Worm (Caenorhabditis elegans) whole organism, mixed stage, embryonic: ENCODE measurements around the gene F42G4.5.
A peak's percentile ranks its signal among the peaks of the same experiment; 100 is the strongest.

Experiments used
- M03D4.4 ChIP-seq: sonication (generic microtip); optimal IDR thresholded peaks from 2 replicates; lab custom pipeline; 2017; ENCODE audit warnings: mild to moderate bottlenecking, missing genetic modification characterization, missing compliant biosample characterization
- blmp-1 ChIP-seq: fragments of 150-350 bp; optimal IDR thresholded peaks from 2 replicates; lab custom pipeline; 2014; ENCODE audit warnings: missing biosample characterization, missing genetic modification characterization
- ceh-39 ChIP-seq: fragments of 150-350 bp; optimal IDR thresholded peaks from 2 replicates; lab custom pipeline; 2014; ENCODE audit warnings: missing biosample characterization, missing genetic modification characterization
- ceh-83 ChIP-seq: fragments of 200-800 bp; sonication (Bioruptor generic); optimal IDR thresholded peaks from 2 replicates; lab custom pipeline; 2018; ENCODE audit warnings: mild to moderate bottlenecking, missing genetic modification characterization, missing compliant biosample characterization
- ces-1 ChIP-seq: fragments of 150-350 bp; optimal IDR thresholded peaks from 2 replicates; lab custom pipeline; 2014; ENCODE audit warnings: missing biosample characterization, missing genetic modification reagents, missing genetic modification characterization
- drap-1 ChIP-seq: fragments of 200-800 bp; sonication (Bioruptor generic); optimal IDR thresholded peaks from 3 replicates; lab custom pipeline; 2018; ENCODE audit warnings: mild to moderate bottlenecking, missing genetic modification characterization, missing compliant biosample characterization
- elt-1 ChIP-seq: sonication (generic microtip); optimal IDR thresholded peaks from 2 replicates; lab custom pipeline; 2017; ENCODE audit warnings: missing genetic modification characterization, mild to moderate bottlenecking, missing compliant biosample characterization, antibody characterized with exemption, moderate library complexity, borderline replicate concordance; ENCODE audit not compliant: insufficient read depth
- elt-3 ChIP-seq: fragments of 150-350 bp; optimal IDR thresholded peaks from 2 replicates; lab custom pipeline; 2014; ENCODE audit warnings: missing biosample characterization, missing genetic modification characterization
- flh-1 ChIP-seq: fragments of 200-800 bp; sonication (Bioruptor generic); optimal IDR thresholded peaks from 2 replicates; lab custom pipeline; 2018; ENCODE audit warnings: mild to moderate bottlenecking, missing genetic modification characterization, moderate library complexity, missing compliant biosample characterization
- ham-2 ChIP-seq: fragments of 200-800 bp; sonication (Bioruptor generic); optimal IDR thresholded peaks from 2 replicates; lab custom pipeline; 2018; ENCODE audit warnings: mild to moderate bottlenecking, missing genetic modification characterization, missing compliant biosample characterization
- hlh-1 ChIP-seq: fragments of 150-350 bp; optimal IDR thresholded peaks from 2 replicates; lab custom pipeline; 2014; ENCODE audit warnings: missing biosample characterization, missing genetic modification reagents, missing genetic modification characterization
- lin-13 ChIP-seq: fragments of 150-350 bp; optimal IDR thresholded peaks from 2 replicates; lab custom pipeline; 2014; ENCODE audit warnings: missing biosample characterization, missing genetic modification characterization
- lin-32 ChIP-seq: fragments of 200-800 bp; sonication (Bioruptor generic); optimal IDR thresholded peaks from 2 replicates; lab custom pipeline; 2018; ENCODE audit warnings: mild to moderate bottlenecking, missing genetic modification characterization, missing compliant biosample characterization
- lsy-2 ChIP-seq: fragments of 150-350 bp; optimal IDR thresholded peaks from 2 replicates; lab custom pipeline; 2014; ENCODE audit warnings: missing biosample characterization, missing genetic modification characterization
- mab-5 ChIP-seq: fragments of 150-350 bp; optimal IDR thresholded peaks from 2 replicates; lab custom pipeline; 2014; ENCODE audit warnings: missing biosample characterization, missing genetic modification characterization
- mep-1 ChIP-seq: fragments of 150-350 bp; optimal IDR thresholded peaks from 2 replicates; lab custom pipeline; 2017; ENCODE audit warnings: missing biosample characterization, missing genetic modification reagents, missing genetic modification characterization, inconsistent platforms
- mls-2 ChIP-seq: sonication (generic microtip); optimal IDR thresholded peaks from 2 replicates; lab custom pipeline; 2016; ENCODE audit warnings: mild to moderate bottlenecking, missing genetic modification characterization, moderate library complexity, missing compliant biosample characterization
- nhr-12 ChIP-seq: fragments of 150-350 bp; optimal IDR thresholded peaks from 2 replicates; lab custom pipeline; 2014; ENCODE audit warnings: missing biosample characterization, missing genetic modification characterization
- nhr-2 ChIP-seq: fragments of 150-350 bp; optimal IDR thresholded peaks from 2 replicates; lab custom pipeline; 2014; ENCODE audit warnings: missing biosample characterization, missing genetic modification characterization
- nhr-237 ChIP-seq: fragments of 150-350 bp; optimal IDR thresholded peaks from 2 replicates; lab custom pipeline; 2014; ENCODE audit warnings: missing biosample characterization, missing genetic modification characterization
- nhr-28 ChIP-seq: fragments of 150-350 bp; optimal IDR thresholded peaks from 2 replicates; lab custom pipeline; 2014; ENCODE audit warnings: missing biosample characterization, missing genetic modification characterization
- nhr-76 ChIP-seq: sonication (generic microtip); optimal IDR thresholded peaks from 2 replicates; lab custom pipeline; 2017; ENCODE audit warnings: missing biosample characterization, missing genetic modification characterization
- pha-4 ChIP-seq: fragments of 150-350 bp; optimal IDR thresholded peaks from 2 replicates; lab custom pipeline; 2018; ENCODE audit warnings: missing biosample characterization, missing genetic modification reagents, missing genetic modification characterization
- sem-2 ChIP-seq: fragments of 200-800 bp; sonication (Bioruptor generic); optimal IDR thresholded peaks from 2 replicates; lab custom pipeline; 2018; ENCODE audit warnings: mild to moderate bottlenecking, missing genetic modification characterization, missing compliant biosample characterization
- sptf-1 ChIP-seq: sonication (generic microtip); optimal IDR thresholded peaks from 2 replicates; lab custom pipeline; 2017; ENCODE audit warnings: mild to moderate bottlenecking, missing genetic modification characterization, moderate library complexity, missing compliant biosample characterization
- tbx-8 ChIP-seq: fragments of 200-800 bp; sonication (Bioruptor generic); optimal IDR thresholded peaks from 2 replicates; lab custom pipeline; 2018; ENCODE audit warnings: mild to moderate bottlenecking, missing genetic modification characterization, moderate library complexity, missing compliant biosample characterization
- unc-120 ChIP-seq: sonication (generic microtip); optimal IDR thresholded peaks from 2 replicates; lab custom pipeline; 2017; ENCODE audit warnings: missing genetic modification characterization, missing compliant biosample characterization; ENCODE audit not compliant: poor library complexity, severe bottlenecking
- unc-62 ChIP-seq: fragments of 150-350 bp; optimal IDR thresholded peaks from 2 replicates; lab custom pipeline; 2014; ENCODE audit warnings: missing biosample characterization, missing genetic modification reagents, missing genetic modification characterization
- zip-8 ChIP-seq: fragments of 150-350 bp; optimal IDR thresholded peaks from 2 replicates; lab custom pipeline; 2014; ENCODE audit warnings: missing biosample characterization, missing genetic modification characterization
- ztf-11 ChIP-seq: fragments of 150-350 bp; optimal IDR thresholded peaks from 2 replicates; lab custom pipeline; 2014; ENCODE audit warnings: missing biosample characterization, missing genetic modification characterization

F42G4.5 gene

DNA sequence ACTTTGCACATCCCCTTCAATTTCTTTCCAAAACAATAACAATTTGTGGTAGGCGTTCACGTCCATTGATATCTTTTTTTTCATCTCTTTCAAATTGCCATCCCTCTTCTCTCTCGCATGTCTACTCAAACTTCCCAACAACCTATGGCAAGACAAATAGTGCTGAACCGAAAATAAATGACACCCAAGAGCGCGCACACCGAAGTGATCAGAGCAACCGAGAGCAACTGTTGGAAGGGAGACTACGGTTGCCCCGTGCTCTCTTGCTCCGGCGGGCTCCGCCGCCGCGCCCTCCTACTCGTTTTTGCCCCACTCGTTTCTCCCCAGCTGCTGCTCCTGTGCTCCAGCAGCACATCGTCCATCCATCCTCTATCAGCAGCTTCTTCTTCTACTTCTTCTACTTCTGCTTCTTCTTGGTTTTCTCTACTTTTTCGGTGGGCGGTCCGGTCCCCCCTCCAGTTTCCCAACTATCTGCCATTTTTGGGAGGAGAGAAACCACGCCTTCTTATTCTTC is 6.4 kb upstream of the F42G4.5 start:
- TF ChIP-seq tbx-8 (GFP tag; lab: Kevin White, UChicago) (no peak), nhr-2 (tag; lab: Kevin White, UChicago) (no peak), nhr-237 (tag; lab: Kevin White, UChicago) (no peak), hlh-1 (tag; lab: Kevin White, UChicago) (peak; percentile 68), drap-1 (no peak)

DNA sequence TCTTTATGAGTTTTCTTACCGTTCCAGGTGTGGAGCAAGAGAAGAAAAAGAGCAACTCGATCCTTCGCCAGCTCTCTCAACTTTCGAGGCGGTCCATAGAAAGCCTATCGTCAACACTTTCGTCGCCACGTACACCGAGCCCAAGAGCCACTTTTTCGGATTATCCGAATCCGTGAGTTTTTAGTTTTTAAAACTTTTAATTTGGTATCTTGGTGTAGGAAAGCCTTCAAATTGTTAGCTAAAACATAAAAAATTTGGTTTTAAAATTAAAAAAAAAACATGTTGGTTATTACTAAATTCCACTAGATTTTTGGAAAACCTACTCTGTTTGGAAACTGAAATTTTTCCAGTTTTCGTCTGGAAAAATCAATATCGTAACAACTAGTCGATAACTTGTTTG is 462 bp downstream of the F42G4.5 start:
- no peak for TF ChIP-seq sptf-1 (tag; lab: Kevin White, UChicago)
- TF ChIP-seq nhr-12, result no peak
- TF ChIP-seq zip-8, result no peak
- TF ChIP-seq ceh-39 (tag; lab: Kevin White, UChicago), result no peak
- no peak for TF ChIP-seq nhr-237 (tag; lab: Kevin White, UChicago)
- TF ChIP-seq mep-1, result no peak
- TF ChIP-seq blmp-1 (tag; lab: Kevin White, UChicago), result no peak
- TF ChIP-seq ces-1 (GFP tag; lab: Kevin White, UChicago), result no peak
- no peak for TF ChIP-seq flh-1 (GFP tag; lab: Kevin White, UChicago)
- TF ChIP-seq drap-1, result no peak
- no peak for TF ChIP-seq nhr-2 (tag; lab: Kevin White, UChicago)
- TF ChIP-seq pha-4, result no peak
- no peak for TF ChIP-seq unc-62 (GFP tag; lab: Kevin White, UChicago)

ce11 chrII:13076301-13076916 is 3.1 kb downstream of the F42G4.5 start:
- no peak for TF ChIP-seq M03D4.4 (tag; lab: Kevin White, UChicago)
- TF ChIP-seq blmp-1 (tag; lab: Kevin White, UChicago), result no peak
- TF ChIP-seq lin-13 (tag; lab: Kevin White, UChicago), result no peak
- no peak for TF ChIP-seq zip-8
- no peak for TF ChIP-seq unc-62 (GFP tag; lab: Kevin White, UChicago)
- TF ChIP-seq elt-3 (tag; lab: Kevin White, UChicago), result no peak
- TF ChIP-seq tbx-8 (GFP tag; lab: Kevin White, UChicago), result no peak
- TF ChIP-seq lin-32 (GFP tag; lab: Kevin White, UChicago), result no peak
- no peak for TF ChIP-seq elt-1 (tag; lab: Kevin White, UChicago)
- TF ChIP-seq sem-2 (GFP tag; lab: Kevin White, UChicago), result no peak
- no peak for TF ChIP-seq drap-1

- TF ChIP-seq mls-2 (no peak), nhr-28 (tag; lab: Kevin White, UChicago) (no peak), ces-1 (GFP tag; lab: Kevin White, UChicago) (no peak), unc-120 (tag; lab: Kevin White, UChicago) (no peak), nhr-237 (tag; lab: Kevin White, UChicago) (no peak), elt-3 (tag; lab: Kevin White, UChicago) (no peak), mep-1 (no peak), unc-62 (GFP tag; lab: Kevin White, UChicago) (no peak), elt-1 (tag; lab: Kevin White, UChicago) (no peak), ceh-83 (GFP tag; lab: Kevin White, UChicago) (no peak), sptf-1 (tag; lab: Kevin White, UChicago) (no peak), nhr-76 (no peak), hlh-1 (tag; lab: Kevin White, UChicago) (no peak), zip-8 (no peak), lsy-2 (tag; lab: Kevin White, UChicago) (no peak), ham-2 (GFP tag; lab: Kevin White, UChicago) (no peak)
These were observed 4.5 kb downstream of the F42G4.5 start for ce11 chrII:13077746-13078145.

DNA sequence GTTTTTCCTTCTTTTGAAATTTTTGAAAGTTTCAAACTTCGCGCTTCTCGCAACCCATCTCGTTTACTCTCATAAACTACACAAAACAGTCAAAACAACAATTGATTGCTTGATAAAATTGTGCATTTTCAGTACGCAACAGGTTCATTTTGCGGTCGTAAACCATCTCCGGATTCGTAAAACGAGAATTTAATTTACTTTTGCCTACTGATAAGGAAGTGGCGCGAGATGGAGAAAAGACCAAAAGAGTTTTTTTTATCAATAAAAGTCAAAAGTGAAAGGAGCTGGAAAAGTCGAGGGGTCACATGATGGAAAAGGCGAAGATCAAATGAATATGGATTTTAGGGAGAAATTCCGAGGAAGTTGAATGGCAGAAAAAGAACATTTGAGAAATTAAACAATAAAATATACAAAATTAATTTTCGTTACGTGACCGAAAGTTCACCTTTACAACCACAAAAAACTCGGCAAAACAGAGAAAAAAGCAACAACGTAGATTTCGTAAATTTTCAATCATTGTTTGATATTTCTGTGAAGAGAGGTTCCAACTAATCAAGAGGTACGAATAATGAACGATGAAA is 5.7 kb downstream of the F42G4.5 start, which contains the start of gene F42G4.6:
F42G4.6 (plus strand) TSS at position 531 of the 581 bp plus-strand sequence.
- no peak for TF ChIP-seq lin-13 (tag; lab: Kevin White, UChicago)
- no peak for TF ChIP-seq mab-5
- TF ChIP-seq ceh-83 (GFP tag; lab: Kevin White, UChicago), result no peak
- TF ChIP-seq elt-1 (tag; lab: Kevin White, UChicago), result no peak
- no peak for TF ChIP-seq blmp-1 (tag; lab: Kevin White, UChicago)
- TF ChIP-seq ztf-11 (tag; lab: Kevin White, UChicago), result no peak
- no peak for TF ChIP-seq M03D4.4 (tag; lab: Kevin White, UChicago)
